Fruit fly (Drosophila melanogaster): ENCODE data around the gene muc.

DNA sequence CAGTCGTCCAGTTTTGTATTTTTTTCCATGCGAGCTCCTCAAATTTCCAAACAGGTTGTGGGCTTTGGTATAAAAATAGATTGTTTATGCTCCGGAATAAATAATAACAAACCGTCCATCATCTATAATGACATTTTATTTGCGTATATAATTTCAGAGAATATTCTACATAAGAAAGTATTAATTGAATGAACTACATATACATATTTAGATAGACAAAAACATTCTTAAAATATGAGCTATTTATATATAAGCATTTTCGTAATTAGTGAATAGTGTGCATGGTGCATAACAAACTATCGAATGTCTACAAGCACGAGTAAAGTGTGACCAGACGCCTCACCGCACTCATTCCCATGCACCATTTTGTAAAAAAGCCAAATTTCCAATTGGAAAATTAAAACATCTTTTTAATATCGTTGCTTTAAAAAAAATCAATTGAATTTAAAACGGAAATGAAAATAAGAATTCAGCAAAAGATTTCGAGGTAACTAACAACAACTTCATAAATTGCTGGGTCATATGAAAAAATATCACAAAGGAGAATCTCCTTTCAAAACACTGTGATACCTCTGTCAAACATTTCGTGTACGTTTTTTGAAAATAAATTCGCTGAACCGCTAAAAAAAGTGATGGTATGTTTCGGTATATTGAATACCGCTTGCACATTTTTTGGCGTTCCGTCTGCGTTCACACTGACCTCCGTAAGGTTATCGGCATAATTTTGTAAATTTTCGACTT, at the start of gene muc:
- peak; percentile 2 for TF ChIP-seq OdsH (GFP tag; optimal IDR thresholded peaks at IDR 0.05)
- TF ChIP-seq h (GFP tag; optimal IDR thresholded peaks at IDR 0.05): peak; percentile 28
- no peak for TF ChIP-seq psq (GFP tag; optimal IDR thresholded peaks at IDR 0.05)
- TF ChIP-seq Jra (GFP tag; optimal IDR thresholded peaks at IDR 0.05): peak; percentile 61
- no peak for TF ChIP-seq Abd-B (GFP tag; optimal IDR thresholded peaks at IDR 0.05)
- TF ChIP-seq lola (GFP tag; optimal IDR thresholded peaks at IDR 0.05): no peak
- no peak for TF ChIP-seq pan (optimal IDR thresholded peaks at IDR 0.05)
- TF ChIP-seq dsf (GFP tag; optimal IDR thresholded peaks at IDR 0.05; ENCODE audit: borderline replicate concordance): no peak
- TF ChIP-seq Vsx2 (GFP tag; optimal IDR thresholded peaks at IDR 0.05; ENCODE audit: partially characterized antibody): no peak
- TF ChIP-seq foxo (GFP tag; optimal IDR thresholded peaks at IDR 0.05): peak in 1 of 2 experiments; percentile 50
- TF ChIP-seq Dfd (GFP tag; optimal IDR thresholded peaks at IDR 0.05): no peak
